Worm (Caenorhabditis elegans) whole organism, young adult: ENCODE results near the gene E04D5.5.

Experiments used
- F37B4.10 ChIP-seq: fragments of 200-800 bp; sonication (Bioruptor generic); IDR thresholded peaks from 2 replicates; pipeline ENCODE4 v1.3.6; 2022; ENCODE audit warnings: missing genetic modification characterization, missing compliant biosample characterization
- ama-1 ChIP-seq, 3 experiments: fragments of 150-350 bp in 1 of 3; sonication (generic microtip) in 2 of 3; optimal IDR thresholded peaks; 2 replicates each; lab custom pipeline; 2014 to 2018; ENCODE audit warnings: missing biosample characterization in 2 of 3, missing genetic modification characterization in 2 of 3, missing genetic modification reagents in 2 of 3
- aptf-2 ChIP-seq: fragments of 200-800 bp; sonication (Bioruptor generic); conservative IDR thresholded peaks from 2 replicates; pipeline ENCODE4 v1.3.6; 2022; ENCODE audit warnings: missing genetic modification reagents, missing genetic modification characterization, missing compliant biosample characterization
- lin-40 ChIP-seq: sonication (generic microtip); optimal IDR thresholded peaks from 2 replicates; lab custom pipeline; 2016; ENCODE audit warnings: missing genetic modification characterization, mild to moderate bottlenecking, missing compliant biosample characterization, missing genotype, missing genetic modification reagents

DNA sequence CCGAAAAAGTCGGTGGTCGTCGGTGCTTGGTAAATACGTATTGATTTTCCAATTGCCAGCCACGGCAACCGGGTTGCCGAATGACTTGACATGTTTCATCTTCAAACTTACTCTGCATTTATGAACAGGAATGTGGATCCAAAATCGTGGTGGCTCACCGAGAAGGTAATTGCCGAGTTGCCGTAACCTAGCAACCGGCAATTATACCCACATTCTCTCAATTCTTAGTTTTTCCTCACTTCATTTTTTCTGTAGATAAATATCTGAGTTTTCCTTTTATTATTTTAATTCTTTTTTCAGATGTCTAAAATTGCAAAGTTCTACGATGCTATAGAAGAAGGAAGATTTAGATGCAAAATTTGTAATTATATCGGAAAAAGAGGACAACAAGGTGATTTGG lies 41.5 kb downstream of the E04D5.5 start, which contains the start of gene ZK673.4:
- TF ChIP-seq aptf-2 (GFP tag; lab: Robert Waterston, UW): no peak
- TF ChIP-seq lin-40 (tag; lab: Kevin White, UChicago): no peak
- no peak for TF ChIP-seq F37B4.10 (GFP tag; lab: Robert Waterston, UW)
- TF ChIP-seq ama-1 (optimal IDR thresholded peaks at IDR 0.05; lab: Kevin White, UChicago): no peak
- no peak for TF ChIP-seq ama-1 (GFP tag; optimal IDR thresholded peaks at IDR 0.05; lab: Kevin White, UChicago)
